Fruit fly (Drosophila melanogaster) whole organism, embryonic: Measurements from ENCODE around the gene GNBP2.
A peak's percentile ranks its signal among the peaks of the same experiment; 100 is the strongest.

ENCODE experiments used
- Atf3 ChIP-seq: fragments of 200-800 bp; sonication (Bioruptor generic); optimal IDR thresholded peaks from 3 replicates; lab custom pipeline; 2016; ENCODE audit warnings: missing biosample characterization, missing genetic modification characterization
- BEAF-32 ChIP-seq: fragments of 200-800 bp; sonication (Bioruptor generic); optimal IDR thresholded peaks from 3 replicates; lab custom pipeline; 2017; ENCODE audit warnings: missing biosample characterization, missing genetic modification characterization, mild to moderate bottlenecking, moderate library complexity, missing genetic modification reagents
- Bdp1 ChIP-seq: fragments of 200-800 bp; sonication (Bioruptor generic); optimal IDR thresholded peaks from 3 replicates; lab custom pipeline; 2016; ENCODE audit warnings: missing biosample characterization, missing genetic modification characterization
- C15 ChIP-seq: fragments of 200-800 bp; sonication (Bioruptor generic); IDR thresholded peaks from 3 replicates; pipeline ENCODE4 v1.3.6; 2022; ENCODE audit warnings: missing biosample characterization, missing genetic modification characterization
- CG11504 ChIP-seq: fragments of 200-800 bp; sonication (Bioruptor generic); optimal IDR thresholded peaks from 3 replicates; lab custom pipeline; 2019; ENCODE audit warnings: missing biosample characterization, mild to moderate bottlenecking, missing genetic modification characterization, moderate library complexity
- CG1233 ChIP-seq: fragments of 200-800 bp; sonication (Bioruptor generic); optimal IDR thresholded peaks from 4 replicates; lab custom pipeline; 2018; ENCODE audit warnings: missing biosample characterization, mild to moderate bottlenecking, missing genetic modification characterization
- CG13624 ChIP-seq: fragments of 200-800 bp; sonication (Bioruptor generic); optimal IDR thresholded peaks from 2 replicates; lab custom pipeline; 2016; ENCODE audit warnings: missing biosample characterization, missing genetic modification characterization
- CG14441 ChIP-seq: fragments of 200-800 bp; sonication (Bioruptor generic); IDR thresholded peaks from 2 replicates; pipeline ENCODE4 v1.3.6; 2022; ENCODE audit warnings: missing biosample characterization, missing genetic modification characterization
- CG15073 ChIP-seq: fragments of 200-800 bp; sonication (Bioruptor generic); optimal IDR thresholded peaks from 2 replicates; lab custom pipeline; 2016; ENCODE audit warnings: missing biosample characterization, missing genetic modification characterization
- CG1603 ChIP-seq: fragments of 200-800 bp; sonication (Bioruptor generic); optimal IDR thresholded peaks from 2 replicates; lab custom pipeline; 2019; ENCODE audit warnings: missing biosample characterization, mild to moderate bottlenecking, missing genetic modification characterization, moderate library complexity
- CG1647 ChIP-seq: fragments of 200-800 bp; sonication (Bioruptor generic); optimal IDR thresholded peaks from 3 replicates; lab custom pipeline; 2016; ENCODE audit warnings: missing biosample characterization, missing genetic modification characterization
- CG16863 ChIP-seq: fragments of 200-800 bp; sonication (Bioruptor generic); optimal IDR thresholded peaks from 3 replicates; lab custom pipeline; 2016; ENCODE audit warnings: missing biosample characterization, missing genetic modification characterization
- CG1832 ChIP-seq: fragments of 200-800 bp; sonication (Bioruptor generic); optimal IDR thresholded peaks from 2 replicates; lab custom pipeline; 2017; ENCODE audit warnings: missing biosample characterization, mild to moderate bottlenecking, missing genetic modification characterization, inconsistent platforms
- CG2202 ChIP-seq: fragments of 200-800 bp; sonication (Bioruptor generic); optimal IDR thresholded peaks from 2 replicates; lab custom pipeline; 2018; ENCODE audit warnings: missing biosample characterization, mild to moderate bottlenecking, missing genetic modification characterization
- CG34376 ChIP-seq: fragments of 200-800 bp; sonication (Bioruptor generic); optimal IDR thresholded peaks from 2 replicates; lab custom pipeline; 2018; ENCODE audit warnings: missing biosample characterization, mild to moderate bottlenecking, missing genetic modification characterization
- CG34422 ChIP-seq: fragments of 200-800 bp; sonication (Bioruptor generic); IDR thresholded peaks from 3 replicates; pipeline ENCODE4 v1.3.6; 2022; ENCODE audit warnings: missing biosample characterization, missing genetic modification characterization
- CG3726 ChIP-seq: fragments of 200-800 bp; sonication (Bioruptor generic); IDR thresholded peaks from 3 replicates; pipeline ENCODE4, ENCODE4 v1.3.6; 2022; ENCODE audit warnings: missing biosample characterization, missing genetic modification characterization
- CG5245 ChIP-seq: fragments of 200-800 bp; sonication (Bioruptor generic); optimal IDR thresholded peaks from 3 replicates; lab custom pipeline; 2016; ENCODE audit warnings: missing biosample characterization, missing genetic modification characterization
- CG7745 ChIP-seq: fragments of 200-800 bp; sonication (Bioruptor generic); optimal IDR thresholded peaks from 2 replicates; lab custom pipeline; 2018; ENCODE audit warnings: missing biosample characterization, mild to moderate bottlenecking, missing genetic modification characterization, moderate library complexity
- CG8924 ChIP-seq: fragments of 200-800 bp; optimal IDR thresholded peaks from 3 replicates; lab custom pipeline; 2019; ENCODE audit warnings: missing biosample characterization, mild to moderate bottlenecking, missing genetic modification characterization, moderate library complexity
- CG9437 ChIP-seq: fragments of 200-800 bp; sonication (Bioruptor generic); optimal IDR thresholded peaks from 2 replicates; lab custom pipeline; 2018; ENCODE audit warnings: missing biosample characterization, mild to moderate bottlenecking, missing genetic modification characterization
- CG9797 ChIP-seq: fragments of 200-800 bp; sonication (Bioruptor generic); optimal IDR thresholded peaks from 3 replicates; lab custom pipeline; 2018; ENCODE audit warnings: missing biosample characterization, mild to moderate bottlenecking, missing genetic modification characterization
- Dll ChIP-seq: fragments of 200-800 bp; sonication (Bioruptor generic); IDR thresholded peaks from 4 replicates; pipeline ENCODE4 v1.3.6; 2022; ENCODE audit warnings: missing biosample characterization, missing genetic modification characterization; ENCODE audit not compliant: partially characterized antibody
- Dp ChIP-seq: fragments of 200-800 bp; sonication (Bioruptor generic); optimal IDR thresholded peaks from 2 replicates; lab custom pipeline; 2018; ENCODE audit warnings: missing biosample characterization, mild to moderate bottlenecking, missing genetic modification characterization, moderate library complexity
- Elba2 ChIP-seq: fragments of 200-800 bp; sonication (Bioruptor generic); optimal IDR thresholded peaks from 3 replicates; lab custom pipeline; 2016; ENCODE audit warnings: missing biosample characterization, missing genetic modification characterization
- Gug ChIP-seq: fragments of 200-800 bp; sonication (Bioruptor generic); IDR thresholded peaks from 4 replicates; pipeline ENCODE4 v1.3.6; 2022; ENCODE audit warnings: missing biosample characterization, missing genetic modification characterization
- Hmr ChIP-seq: fragments of 200-800 bp; sonication (Bioruptor generic); optimal IDR thresholded peaks from 3 replicates; lab custom pipeline; 2017; ENCODE audit warnings: mild to moderate bottlenecking, missing biosample characterization, missing genetic modification reagents, missing genetic modification characterization
- Hr51 ChIP-seq, 2 experiments: fragments of 200-800 bp; sonication (Bioruptor generic); optimal IDR thresholded peaks; 2 replicates in 1 of 2; 3 replicates in 1 of 2; lab custom pipeline; 2016 to 2018; ENCODE audit warnings: missing biosample characterization in 2 of 2, missing genetic modification characterization in 2 of 2, mild to moderate bottlenecking in 1 of 2, moderate library complexity in 1 of 2
- Hsf ChIP-seq: fragments of 200-800 bp; sonication (Bioruptor generic); optimal IDR thresholded peaks from 3 replicates; lab custom pipeline; 2016; ENCODE audit warnings: missing biosample characterization, missing genetic modification characterization
- Mes4 ChIP-seq: fragments of 200-800 bp; sonication (Bioruptor generic); optimal IDR thresholded peaks from 2 replicates; lab custom pipeline; 2016; ENCODE audit warnings: missing biosample characterization, missing genetic modification characterization
- PHDP ChIP-seq: fragments of 200-800 bp; sonication (Bioruptor generic); optimal IDR thresholded peaks from 3 replicates; lab custom pipeline; 2018; ENCODE audit warnings: missing biosample characterization, mild to moderate bottlenecking, missing genetic modification characterization, moderate library complexity
- Trl ChIP-seq, 3 experiments: fragments of >200 bp in 2 of 3; fragments of 200-800 bp in 1 of 3; sonication (Bioruptor generic) in 1 of 3; optimal IDR thresholded peaks; 2 replicates in 1 of 3; 3 replicates in 2 of 3; lab custom pipeline; 2016 to 2017; ENCODE audit warnings: missing biosample characterization in 1 of 3, missing genetic modification characterization in 1 of 3
- Vsx1 ChIP-seq: fragments of 200-800 bp; sonication (Bioruptor generic); optimal IDR thresholded peaks from 2 replicates; lab custom pipeline; 2017; ENCODE audit warnings: missing biosample characterization, mild to moderate bottlenecking, missing genetic modification characterization, missing genetic modification reagents
- amos ChIP-seq: fragments of 200-800 bp; sonication (Bioruptor generic); IDR thresholded peaks from 2 replicates; pipeline ENCODE4 v1.3.6; 2022; ENCODE audit warnings: missing biosample characterization, missing genetic modification characterization; ENCODE audit not compliant: partially characterized antibody
- ash1 ChIP-seq: fragments of 200-800 bp; sonication (Bioruptor generic); optimal IDR thresholded peaks from 2 replicates; lab custom pipeline; 2018; ENCODE audit warnings: missing biosample characterization, mild to moderate bottlenecking, missing genetic modification characterization
- bcd ChIP-seq: fragments of 200-800 bp; sonication (Bioruptor generic); optimal IDR thresholded peaks from 2 replicates; lab custom pipeline; 2017; ENCODE audit warnings: missing biosample characterization, mild to moderate bottlenecking, missing genetic modification characterization
- exex ChIP-seq: fragments of 200-800 bp; sonication (Bioruptor generic); optimal IDR thresholded peaks from 4 replicates; lab custom pipeline; 2018; ENCODE audit warnings: missing biosample characterization, mild to moderate bottlenecking, missing genetic modification characterization, moderate library complexity
- grau ChIP-seq: fragments of 200-800 bp; optimal IDR thresholded peaks from 3 replicates; lab custom pipeline; 2019; ENCODE audit warnings: missing biosample characterization, mild to moderate bottlenecking, missing genetic modification characterization, moderate library complexity
- grn ChIP-seq: fragments of 200-800 bp; sonication (Bioruptor generic); optimal IDR thresholded peaks from 3 replicates; lab custom pipeline; 2017; ENCODE audit warnings: missing biosample characterization, missing genetic modification characterization
- hbn ChIP-seq: fragments of 200-800 bp; sonication (Bioruptor generic); IDR thresholded peaks from 2 replicates; pipeline ENCODE4 v1.3.6; 2022; ENCODE audit warnings: missing biosample characterization, missing genetic modification characterization; ENCODE audit not compliant: partially characterized antibody
- inv ChIP-seq: fragments of 200-800 bp; sonication (Bioruptor generic); IDR thresholded peaks from 2 replicates; pipeline ENCODE4 v1.3.6; 2022; ENCODE audit warnings: missing biosample characterization, missing genetic modification characterization; ENCODE audit not compliant: partially characterized antibody
- mirr ChIP-seq: fragments of 200-800 bp; sonication (Bioruptor generic); optimal IDR thresholded peaks from 3 replicates; lab custom pipeline; 2018; ENCODE audit warnings: missing biosample characterization, mild to moderate bottlenecking, missing genetic modification characterization
- nom ChIP-seq: fragments of 200-800 bp; sonication (Bioruptor generic); optimal IDR thresholded peaks from 2 replicates; lab custom pipeline; 2017; ENCODE audit warnings: missing biosample characterization, missing genetic modification characterization, mild to moderate bottlenecking, moderate library complexity, missing genetic modification reagents
- oc ChIP-seq: fragments of 200-800 bp; sonication (Bioruptor generic); optimal IDR thresholded peaks from 2 replicates; lab custom pipeline; 2018; ENCODE audit warnings: missing biosample characterization, mild to moderate bottlenecking, missing genetic modification characterization, moderate library complexity
- pho ChIP-seq: fragments of 200-800 bp; sonication (Bioruptor generic); optimal IDR thresholded peaks from 2 replicates; lab custom pipeline; 2016; ENCODE audit warnings: missing biosample characterization, missing genetic modification characterization
- ranshi ChIP-seq: fragments of 200-800 bp; sonication (Bioruptor generic); IDR thresholded peaks from 2 replicates; pipeline ENCODE4 v1.3.6; 2022; ENCODE audit warnings: missing biosample characterization, missing genetic modification characterization
- schlank ChIP-seq: fragments of 200-800 bp; sonication (Bioruptor generic); optimal IDR thresholded peaks from 2 replicates; lab custom pipeline; 2018; ENCODE audit warnings: missing biosample characterization, mild to moderate bottlenecking, missing genetic modification characterization
- stwl ChIP-seq: fragments of 200-800 bp; sonication (Bioruptor generic); optimal IDR thresholded peaks from 3 replicates; lab custom pipeline; 2018; ENCODE audit warnings: missing biosample characterization, mild to moderate bottlenecking, missing genetic modification characterization, moderate library complexity

GNBP2 gene

DNA sequence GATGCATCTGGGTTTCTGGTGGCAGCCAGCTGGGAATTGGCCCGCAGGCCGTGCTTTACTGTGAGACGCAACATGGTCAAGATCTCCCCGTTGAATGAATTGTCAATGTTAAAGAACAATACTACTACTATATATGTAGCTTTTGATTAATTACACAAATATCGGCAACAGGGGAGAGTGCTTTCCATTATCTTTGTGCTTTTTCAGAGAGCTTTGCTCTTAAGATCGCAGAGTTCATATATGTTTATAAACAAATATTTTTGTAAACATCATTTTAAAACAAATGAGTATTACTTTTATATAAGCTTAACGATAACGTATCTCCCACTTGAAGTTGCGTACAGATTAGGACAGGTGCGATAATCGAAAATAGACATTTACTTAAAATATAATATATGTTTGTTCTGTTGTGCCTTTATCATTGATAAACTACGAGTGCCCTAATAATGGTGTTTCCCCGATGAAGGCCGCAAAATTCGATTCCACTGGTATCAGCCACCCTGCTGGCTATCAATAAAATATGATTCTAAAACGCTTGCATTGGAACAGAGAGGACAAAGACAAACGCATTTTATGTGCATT is 11.1 kb upstream of the GNBP2 start, which contains the start of gene Cyp12c1:
TSS of gene Cyp12c1 (minus strand) at position 100 of the 582 bp plus-strand sequence.
- TF ChIP-seq CG34376 (GFP tag; lab: Kevin White, UChicago) (peak; percentile 7), Bdp1 (no peak), Mes4 (GFP tag; lab: Kevin White, UChicago) (no peak), BEAF-32 (GFP tag; lab: Kevin White, UChicago) (peak; percentile 24), exex (tag; lab: Kevin White, UChicago) (peak; percentile 97), Vsx1 (GFP tag; lab: Kevin White, UChicago) (peak; percentile 74), Trl (optimal IDR thresholded peaks at IDR 0.05; lab: Kevin White, UChicago) (peak in 1 of 2 experiments; percentile 5), Trl (GFP tag; optimal IDR thresholded peaks at IDR 0.05; lab: Kevin White, UChicago) (no peak), ranshi (GFP tag; lab: Robert Waterston, UW) (no peak), mirr (GFP tag; lab: Kevin White, UChicago) (peak; percentile 4), CG11504 (peak; percentile 88), CG14441 (GFP tag; lab: Robert Waterston, UW) (0 out of 2 replicates have a peak, but pooled peaks have one; percentile 22), CG2202 (tag; lab: Kevin White, UChicago) (no peak), nom (no peak), PHDP (no peak), CG1603 (tag; lab: Kevin White, UChicago) (peak; percentile 11), grn (GFP tag; lab: Kevin White, UChicago) (peak; percentile 79)
- TF ChIP-seq, all 482 proteins: peak for 10

dm6 chr3L:18683846-18684245 is 8.6 kb upstream of the GNBP2 start, which contains the start of gene Chmp1:
Gene Chmp1, minus strand, starts transcription at chr3L:18684061.
- TF ChIP-seq Hr51 (GFP tag; optimal IDR thresholded peaks at IDR 0.05; lab: Kevin White, UChicago), result no peak
- TF ChIP-seq hbn (GFP tag; lab: Robert Waterston, UW), result no peak
- TF ChIP-seq ash1 (GFP tag; lab: Kevin White, UChicago), result no peak
- TF ChIP-seq schlank (tag; lab: Kevin White, UChicago), result no peak
- TF ChIP-seq CG16863, result no peak
- no peak for TF ChIP-seq CG7745 (tag; lab: Kevin White, UChicago)
- TF ChIP-seq CG9437 (GFP tag; lab: Kevin White, UChicago), result no peak
- no peak for TF ChIP-seq inv (GFP tag; lab: Robert Waterston, UW)
- 0 out of 4 replicates have a peak, but pooled peaks have one; percentile 12 for TF ChIP-seq Dll (GFP tag; lab: Robert Waterston, UW)
- no peak for TF ChIP-seq CG3726 (GFP tag; lab: Robert Waterston, UW)
- no peak for TF ChIP-seq Gug (GFP tag; lab: Robert Waterston, UW)
- TF ChIP-seq CG1832, result no peak
- TF ChIP-seq Hmr (GFP tag; lab: Kevin White, UChicago), result no peak
- TF ChIP-seq CG34422 (GFP tag; lab: Robert Waterston, UW), result no peak
- peak; percentile 8 for TF ChIP-seq CG13624 (GFP tag; lab: Kevin White, UChicago)
- no peak for TF ChIP-seq oc
- no peak for TF ChIP-seq CG1647 (GFP tag; lab: Kevin White, UChicago)
- peak; percentile 9 for TF ChIP-seq Dp (GFP tag; lab: Kevin White, UChicago)
- TF ChIP-seq C15 (GFP tag; lab: Robert Waterston, UW), result no peak
- no peak for TF ChIP-seq bcd (GFP tag; lab: Kevin White, UChicago)
- TF ChIP-seq Atf3 (GFP tag; lab: Kevin White, UChicago), result no peak
- TF ChIP-seq amos (GFP tag; lab: Robert Waterston, UW), result peak; percentile 47
- TF ChIP-seq pho (GFP tag; lab: Kevin White, UChicago), result no peak
- TF ChIP-seq stwl (tag; lab: Kevin White, UChicago), result peak; percentile 84
- TF ChIP-seq CG1233 (GFP tag; lab: Kevin White, UChicago), result no peak
- TF ChIP-seq Hsf (GFP tag; lab: Kevin White, UChicago), result no peak
- peak; percentile 65 for TF ChIP-seq CG9797 (GFP tag; lab: Kevin White, UChicago)
- no peak for TF ChIP-seq grau (tag; lab: Kevin White, UChicago)
- TF ChIP-seq Elba2 (GFP tag; lab: Kevin White, UChicago), result no peak
- no peak for TF ChIP-seq CG15073 (GFP tag; lab: Kevin White, UChicago)
- no peak for TF ChIP-seq CG8924 (tag; lab: Kevin White, UChicago)
- no peak for TF ChIP-seq CG5245 (GFP tag; lab: Kevin White, UChicago)
